Worm (Caenorhabditis elegans) whole organism, late embryonic: ENCODE results near the gene egg-1.

Source experiments
- C38D4.7 ChIP-seq: fragments of 200-800 bp; sonication (Bioruptor generic); optimal IDR thresholded peaks from 2 replicates; lab custom pipeline; 2018; ENCODE audit warnings: mild to moderate bottlenecking, missing genetic modification characterization, moderate library complexity, missing compliant biosample characterization
- F13H6.1 ChIP-seq: sonication (generic microtip); optimal IDR thresholded peaks from 2 replicates; lab custom pipeline; 2016; ENCODE audit warnings: missing genetic modification characterization, missing compliant biosample characterization
- ama-1 ChIP-seq: fragments of 150-350 bp; optimal IDR thresholded peaks from 2 replicates; lab custom pipeline; 2014
- ceh-24 ChIP-seq: sonication (generic microtip); optimal IDR thresholded peaks from 2 replicates; lab custom pipeline; 2016; ENCODE audit warnings: mild to moderate bottlenecking, missing genetic modification characterization, missing compliant biosample characterization
- ceh-6 ChIP-seq: fragments of 200-800 bp; sonication (Bioruptor generic); optimal IDR thresholded peaks from 2 replicates; lab custom pipeline; 2018; ENCODE audit warnings: mild to moderate bottlenecking, missing genetic modification characterization, missing compliant biosample characterization
- ceh-9 ChIP-seq: sonication (generic microtip); optimal IDR thresholded peaks from 2 replicates; lab custom pipeline; 2016; ENCODE audit warnings: mild to moderate bottlenecking, missing genetic modification characterization, inconsistent platforms, missing compliant biosample characterization
- che-1 ChIP-seq: sonication (generic microtip); optimal IDR thresholded peaks from 2 replicates; lab custom pipeline; 2016; ENCODE audit warnings: mild to moderate bottlenecking, missing genetic modification characterization, missing compliant biosample characterization
- dve-1 ChIP-seq: sonication (generic microtip); optimal IDR thresholded peaks from 2 replicates; lab custom pipeline; 2017; ENCODE audit warnings: antibody characterized with exemption, mild to moderate bottlenecking, missing genetic modification characterization, missing compliant biosample characterization
- elt-2 ChIP-seq: sonication (generic microtip); optimal IDR thresholded peaks from 2 replicates; lab custom pipeline; 2016; ENCODE audit warnings: missing genetic modification reagents, missing genetic modification characterization, missing compliant biosample characterization
- elt-4 ChIP-seq: sonication (generic microtip); optimal IDR thresholded peaks from 2 replicates; lab custom pipeline; 2016; ENCODE audit warnings: missing genetic modification characterization, missing compliant biosample characterization
- fkh-10 ChIP-seq: fragments of 150-350 bp; optimal IDR thresholded peaks from 2 replicates; lab custom pipeline; 2014; ENCODE audit warnings: missing biosample characterization, missing genetic modification reagents, missing genetic modification characterization
- gmeb-2 ChIP-seq: sonication (generic microtip); optimal IDR thresholded peaks from 2 replicates; lab custom pipeline; 2016; ENCODE audit warnings: missing genetic modification characterization, inconsistent platforms, missing compliant biosample characterization
- hlh-13 ChIP-seq: fragments of 200-800 bp; sonication (Bioruptor generic); optimal IDR thresholded peaks from 2 replicates; lab custom pipeline; 2018; ENCODE audit warnings: mild to moderate bottlenecking, missing genetic modification characterization, missing compliant biosample characterization
- hlh-30 ChIP-seq: sonication (generic microtip); optimal IDR thresholded peaks from 2 replicates; lab custom pipeline; 2017; ENCODE audit warnings: antibody characterized with exemption, missing genetic modification characterization, missing compliant biosample characterization; ENCODE audit not compliant: insufficient read depth
- madf-2 ChIP-seq: sonication (generic microtip); optimal IDR thresholded peaks from 2 replicates; lab custom pipeline; 2017; ENCODE audit warnings: missing genetic modification characterization, missing compliant biosample characterization
- pat-9 ChIP-seq: fragments of 200-800 bp; sonication (Bioruptor generic); optimal IDR thresholded peaks from 2 replicates; lab custom pipeline; 2018; ENCODE audit warnings: mild to moderate bottlenecking, missing genetic modification characterization, moderate library complexity, missing compliant biosample characterization
- pax-1 ChIP-seq: fragments of 150-350 bp; optimal IDR thresholded peaks from 2 replicates; lab custom pipeline; 2014; ENCODE audit warnings: missing biosample characterization, missing genetic modification characterization
- pha-2 ChIP-seq: sonication (generic microtip); optimal IDR thresholded peaks from 2 replicates; lab custom pipeline; 2017; ENCODE audit warnings: mild to moderate bottlenecking, missing genetic modification characterization, missing compliant biosample characterization
- pros-1 ChIP-seq: fragments of 150-350 bp; optimal IDR thresholded peaks from 2 replicates; lab custom pipeline; 2014; ENCODE audit warnings: missing biosample characterization, missing genetic modification reagents, missing genetic modification characterization
- ref-2 ChIP-seq: sonication (generic microtip); optimal IDR thresholded peaks from 2 replicates; lab custom pipeline; 2016; ENCODE audit warnings: missing genetic modification characterization, missing compliant biosample characterization
- sox-4 ChIP-seq: sonication (generic microtip); optimal IDR thresholded peaks from 2 replicates; lab custom pipeline; 2017; ENCODE audit warnings: mild to moderate bottlenecking, missing genetic modification characterization, inconsistent platforms, missing compliant biosample characterization
- syd-9 ChIP-seq: sonication (generic microtip); optimal IDR thresholded peaks from 2 replicates; lab custom pipeline; 2016; ENCODE audit warnings: mild to moderate bottlenecking, missing genetic modification characterization, moderate library complexity, missing compliant biosample characterization
- ttx-3 ChIP-seq: sonication (generic microtip); optimal IDR thresholded peaks from 2 replicates; lab custom pipeline; 2016; ENCODE audit warnings: missing genetic modification reagents, missing genetic modification characterization, missing compliant biosample characterization
- unc-3 ChIP-seq, 2 experiments: fragments of 200-800 bp in 1 of 2; sonication (Bioruptor generic) in 1 of 2; sonication (generic microtip) in 1 of 2; conservative IDR thresholded peaks in 1 of 2; optimal IDR thresholded peaks in 1 of 2; 2 replicates each; pipeline versions ENCODE4 v1.3.6 to Lab custom; 2016 to 2022; ENCODE audit warnings: missing compliant biosample characterization in 2 of 2, missing genetic modification characterization in 2 of 2, missing genetic modification reagents in 1 of 2
- unc-86 ChIP-seq: sonication (generic microtip); optimal IDR thresholded peaks from 2 replicates; lab custom pipeline; 2016; ENCODE audit warnings: missing genetic modification characterization, missing compliant biosample characterization
- ztf-16 ChIP-seq: sonication (generic microtip); optimal IDR thresholded peaks from 2 replicates; lab custom pipeline; 2017; ENCODE audit warnings: missing genetic modification characterization, missing compliant biosample characterization

Gene egg-1

DNA sequence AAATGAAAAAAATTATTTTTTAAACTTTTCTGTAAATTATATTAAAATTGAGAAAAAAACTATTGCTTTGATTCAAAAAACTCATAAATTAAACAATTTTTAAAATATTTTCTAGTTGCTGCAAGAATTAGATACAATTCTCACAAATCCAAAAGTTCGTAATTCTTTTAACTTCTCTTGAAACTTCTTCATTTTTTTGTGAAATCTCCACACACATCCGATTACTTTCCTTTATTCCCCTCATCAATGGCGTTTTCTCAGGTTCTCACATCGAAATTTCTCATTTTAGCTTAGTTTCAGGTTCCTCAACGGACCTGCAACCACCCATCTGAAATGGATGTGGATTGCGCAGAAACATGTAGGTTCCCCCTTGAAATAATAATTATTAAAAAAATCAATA lies 5.4 kb upstream of the egg-1 start, which contains the start of gene wrm-1:
Gene wrm-1 (plus strand): TSS at position 301 of the 400 bp plus-strand sequence.
- no peak for TF ChIP-seq ttx-3 (tag; lab: Kevin White, UChicago)
- TF ChIP-seq ceh-9 (tag; lab: Kevin White, UChicago): no peak
- TF ChIP-seq F13H6.1: no peak
- TF ChIP-seq sox-4 (tag; lab: Kevin White, UChicago): no peak

DNA sequence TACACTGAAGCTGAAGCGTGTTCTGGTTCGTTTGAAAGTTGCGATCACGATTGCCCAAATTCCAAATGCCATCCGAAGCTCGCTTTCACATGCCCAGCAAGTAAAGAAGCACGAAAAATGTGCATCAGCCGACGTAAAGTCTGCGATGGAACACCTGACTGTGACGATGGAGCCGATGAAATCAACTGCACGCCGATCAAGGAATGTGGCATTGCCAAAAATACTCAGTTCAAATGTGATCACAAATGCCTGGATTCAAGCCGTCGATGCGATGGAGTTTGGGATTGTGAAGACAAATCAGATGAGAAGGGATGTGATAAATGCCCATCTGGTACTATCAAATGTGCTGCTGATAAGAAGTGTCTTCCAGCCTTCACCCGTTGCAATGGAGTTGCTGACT lies 1.4 kb downstream of the egg-1 start:
- TF ChIP-seq unc-86 (no peak), unc-3 (GFP tag; conservative IDR thresholded peaks at IDR 0.05; lab: Robert Waterston, UW) (no peak), unc-3 (tag; optimal IDR thresholded peaks at IDR 0.05; lab: Kevin White, UChicago) (no peak), elt-4 (no peak), ceh-24 (no peak), pros-1 (tag; lab: Kevin White, UChicago) (no peak)

ce11 chrIII:5730041-5730440 lies 2.1 kb downstream of the egg-1 start:
- no peak for TF ChIP-seq dve-1 (tag; lab: Kevin White, UChicago)
- no peak for TF ChIP-seq ceh-6
- no peak for TF ChIP-seq ztf-16 (tag; lab: Kevin White, UChicago)
- TF ChIP-seq unc-86: no peak
- no peak for TF ChIP-seq C38D4.7 (GFP tag; lab: Kevin White, UChicago)
- no peak for TF ChIP-seq hlh-30
- TF ChIP-seq gmeb-2 (tag; lab: Kevin White, UChicago): no peak
- TF ChIP-seq madf-2 (tag; lab: Kevin White, UChicago): no peak
- TF ChIP-seq ceh-24: no peak
- TF ChIP-seq hlh-13 (GFP tag; lab: Kevin White, UChicago): no peak

- no peak for TF ChIP-seq unc-3 (GFP tag; conservative IDR thresholded peaks at IDR 0.05; lab: Robert Waterston, UW)
- TF ChIP-seq unc-3 (tag; optimal IDR thresholded peaks at IDR 0.05; lab: Kevin White, UChicago): no peak
- peak; percentile 65 for TF ChIP-seq elt-2 (tag; lab: Kevin White, UChicago)
- TF ChIP-seq, all 69 proteins: peak for 1
Observed at ce11 chrIII:5730980-5731636, 3.1 kb downstream of the egg-1 start, which contains the start of the genes B0244.9 and B0244.7. Gene B0244.9 (minus strand): TSS chrIII:5731030. Gene B0244.7 (plus strand): TSS chrIII:5731501.

DNA sequence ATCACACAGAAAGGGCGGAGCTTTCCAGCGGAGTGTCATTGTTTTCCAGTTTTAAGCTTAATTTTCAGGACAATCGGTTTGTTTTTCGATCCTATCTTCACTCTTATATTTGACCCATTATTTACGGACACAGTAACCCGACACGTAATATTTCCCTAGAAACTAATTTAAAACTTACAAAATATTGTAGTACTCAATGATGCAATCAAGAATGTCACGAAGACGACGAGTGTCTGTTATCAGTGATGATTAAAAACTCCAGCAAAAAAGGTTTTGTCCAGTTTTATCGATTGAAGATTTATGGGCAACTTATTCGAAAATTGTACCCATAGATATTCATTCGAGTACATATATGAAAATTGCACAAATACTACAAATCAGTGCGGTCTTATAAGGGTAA lies 4.9 kb downstream of the egg-1 start, which contains the start of gene B0244.17:
Gene B0244.17 (plus strand): TSS at position 301 of the 400 bp plus-strand sequence.
- TF ChIP-seq elt-2 (tag; lab: Kevin White, UChicago) (peak; percentile 30), pat-9 (tag; lab: Kevin White, UChicago) (no peak)
- TF ChIP-seq, all 69 proteins: peak for 1

- TF ChIP-seq che-1 (tag; lab: Kevin White, UChicago) (no peak), syd-9 (tag; lab: Kevin White, UChicago) (no peak), pha-2 (tag; lab: Kevin White, UChicago) (no peak), ama-1 (lab: Kevin White, UChicago) (no peak), fkh-10 (no peak), pax-1 (tag; lab: Kevin White, UChicago) (no peak)
Observed at ce11 chrIII:5734328-5734727, 6.3 kb downstream of the egg-1 start.

ce11 chrIII:5734905-5735304 lies 6.9 kb downstream of the egg-1 start, which contains the start of gene B0244.10:
Gene B0244.10 (plus strand): TSS chrIII:5735158.
- TF ChIP-seq elt-2 (tag; lab: Kevin White, UChicago) (peak; percentile 73), ref-2 (tag; lab: Kevin White, UChicago) (no peak)
